Worm (Caenorhabditis elegans): ENCODE data around the gene sri-34.
A peak's percentile ranks its signal among the peaks of the same experiment; 100 is the strongest.

sri-34 gene

DNA sequence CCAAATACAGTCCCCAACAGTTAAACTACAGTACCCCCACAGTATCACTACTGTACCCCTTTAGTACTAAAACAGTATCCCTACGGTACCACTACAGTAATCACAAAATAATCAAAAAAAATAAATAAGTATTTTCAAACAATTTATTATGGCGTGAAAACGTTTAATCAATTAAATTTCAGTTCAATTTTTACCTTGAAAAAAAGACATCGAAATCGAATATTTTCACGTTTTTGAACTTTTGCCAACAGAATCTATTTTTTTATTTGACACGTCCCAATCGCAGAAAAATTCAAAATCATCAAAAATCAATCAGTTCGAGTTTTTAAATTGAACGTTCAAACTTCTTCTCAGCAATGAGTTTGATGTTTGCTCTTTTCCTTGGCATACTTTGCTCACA is 45.0 kb downstream of the sri-34 start, which contains the start of gene clec-123 (continued):
- TF ChIP-seq ceh-8 (GFP tag; optimal IDR thresholded peaks at IDR 0.05) (no peak), tbx-2 (tag; optimal IDR thresholded peaks at IDR 0.05) (no peak)

DNA sequence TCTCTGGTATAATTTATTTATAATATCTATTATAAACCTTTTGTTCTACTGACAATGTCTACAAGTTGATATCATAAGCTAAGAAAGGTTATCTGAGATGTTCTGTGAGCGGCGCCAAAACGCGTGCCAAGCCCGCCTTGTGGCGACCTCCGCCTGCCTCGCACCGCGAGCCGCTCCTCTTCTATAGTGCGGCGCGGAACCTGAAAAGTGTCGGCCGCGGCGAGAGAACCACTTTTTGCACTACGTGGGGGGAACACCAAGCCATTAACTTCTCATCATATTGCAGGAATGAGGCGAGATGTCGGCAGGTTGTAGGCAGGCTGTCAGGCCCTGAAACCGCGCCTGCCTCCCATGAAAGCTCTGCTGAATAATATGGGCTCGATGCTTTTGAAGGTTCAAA is 45.6 kb downstream of the sri-34 start:
- TF ChIP-seq snpc-4 (tag; optimal IDR thresholded peaks at IDR 0.05) (peak; percentile 45), dpl-1 (GFP tag; optimal IDR thresholded peaks at IDR 0.05) (no peak), nhr-90 (tag; optimal IDR thresholded peaks at IDR 0.05; ENCODE audit: poor library complexity) (no peak), hlh-4 (tag; optimal IDR thresholded peaks at IDR 0.05) (no peak), alr-1 (tag; optimal IDR thresholded peaks at IDR 0.05; ENCODE audit: borderline replicate concordance) (no peak), dsc-1 (tag; optimal IDR thresholded peaks at IDR 0.05) (no peak)

DNA sequence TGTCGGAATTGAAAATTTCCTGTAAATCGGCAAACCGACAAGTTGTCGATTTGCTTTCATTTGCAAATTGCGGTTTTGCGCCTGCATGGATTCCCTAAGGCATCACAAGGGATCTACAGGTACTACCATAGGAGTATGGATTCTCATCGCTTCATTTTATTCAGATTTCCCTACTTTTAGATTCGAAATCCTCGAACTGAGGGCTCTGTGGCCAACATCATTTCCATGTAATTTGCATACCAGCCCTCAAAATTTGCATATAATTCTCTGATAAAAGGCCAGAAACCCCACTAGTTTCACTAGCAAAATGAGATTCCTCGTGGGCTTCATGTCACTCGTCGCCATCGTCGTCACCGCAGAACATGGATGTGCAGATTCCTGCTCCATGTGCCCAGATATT is 46.6 kb downstream of the sri-34 start, which contains the start of gene Y25C1A.2:
Gene Y25C1A.2 (plus strand): TSS at position 301 of the 400 bp plus-strand sequence.
- TF ChIP-seq jun-1 (tag; optimal IDR thresholded peaks at IDR 0.05) (no peak), C34B4.2 (tag; optimal IDR thresholded peaks at IDR 0.05) (no peak), nhr-84 (tag; optimal IDR thresholded peaks at IDR 0.05) (no peak), pag-3 (tag; optimal IDR thresholded peaks at IDR 0.05; ENCODE audit: borderline replicate concordance, insufficient read depth) (no peak), nhr-90 (tag; optimal IDR thresholded peaks at IDR 0.05; ENCODE audit: poor library complexity) (no peak), pqm-1 (tag; optimal IDR thresholded peaks at IDR 0.05) (no peak), nhr-76 (tag; optimal IDR thresholded peaks at IDR 0.05) (no peak), nhr-77 (tag; optimal IDR thresholded peaks at IDR 0.05) (no peak), C16A3.4 (tag; optimal IDR thresholded peaks at IDR 0.05) (no peak), sup-37 (GFP tag; optimal IDR thresholded peaks at IDR 0.05) (no peak), Y116A8C.19 (tag; optimal IDR thresholded peaks at IDR 0.05; ENCODE audit: borderline replicate concordance) (no peak), grh-1 (GFP tag; IDR thresholded peaks at IDR 0.05) (no peak), ztf-4 (tag; optimal IDR thresholded peaks at IDR 0.05) (no peak), dsc-1 (tag; optimal IDR thresholded peaks at IDR 0.05) (no peak), nhr-71 (tag; optimal IDR thresholded peaks at IDR 0.05) (no peak), nhr-237 (tag; optimal IDR thresholded peaks at IDR 0.05) (no peak), C04F5.9 (tag; optimal IDR thresholded peaks at IDR 0.05) (no peak), swsn-7 (tag; optimal IDR thresholded peaks at IDR 0.05) (no peak), sptf-1 (tag; optimal IDR thresholded peaks at IDR 0.05) (no peak), mep-1 (tag; optimal IDR thresholded peaks at IDR 0.05) (no peak)

DNA sequence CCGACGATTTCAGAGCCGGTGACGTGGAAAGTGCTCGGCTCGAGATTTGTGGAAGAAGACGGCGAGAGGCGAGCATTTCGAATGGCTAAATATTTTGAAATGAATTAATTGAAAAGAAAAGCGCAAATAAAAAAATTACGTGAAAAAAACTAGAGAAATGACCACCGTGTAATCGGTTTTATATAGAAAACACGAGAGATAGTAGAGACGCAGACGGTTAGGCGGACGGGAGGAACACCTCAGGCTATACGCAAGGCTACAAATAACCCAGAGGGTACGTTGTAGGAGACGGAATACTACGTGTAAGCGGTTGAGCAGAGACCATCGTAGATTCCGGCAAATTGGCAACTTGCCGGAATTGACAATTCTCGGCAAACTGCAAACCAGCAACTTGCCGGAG is 47.7 kb downstream of the sri-34 start, which contains the start of gene Y25C1A.13:
Gene Y25C1A.13 (minus strand): TSS at position 101 of the 400 bp plus-strand sequence.
- peak; percentile 40 for TF ChIP-seq lin-14 (GFP tag; optimal IDR thresholded peaks at IDR 0.05)
- TF ChIP-seq C34B4.2 (tag; optimal IDR thresholded peaks at IDR 0.05): no peak

DNA sequence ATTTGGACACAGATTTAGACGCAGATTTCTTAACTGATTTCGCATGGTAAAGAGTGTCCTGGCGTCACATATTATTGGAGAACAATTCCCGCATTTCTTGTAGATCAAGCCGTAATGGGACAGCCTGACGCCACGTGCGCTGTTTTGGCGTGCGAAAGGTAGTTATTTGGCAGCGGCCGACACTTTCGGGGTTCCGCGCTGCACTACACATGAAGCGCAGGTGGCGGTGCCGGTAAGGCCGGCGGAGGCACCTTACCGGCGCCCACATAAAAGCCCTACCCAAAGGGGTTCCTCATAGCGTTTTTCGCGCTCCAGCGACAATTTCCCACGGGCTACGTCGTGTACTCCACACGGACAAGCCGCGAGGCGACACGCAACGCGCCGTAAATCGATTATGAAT is 48.8 kb downstream of the sri-34 start:
- no peak for TF ChIP-seq nhr-84 (tag; optimal IDR thresholded peaks at IDR 0.05)
- no peak for TF ChIP-seq ama-1 (optimal IDR thresholded peaks at IDR 0.05)
- TF ChIP-seq hpl-2 (GFP tag; optimal IDR thresholded peaks at IDR 0.05): no peak
- no peak for TF ChIP-seq fos-1 (tag; optimal IDR thresholded peaks at IDR 0.05)
- no peak for TF ChIP-seq rnt-1 (tag; optimal IDR thresholded peaks at IDR 0.05)
- TF ChIP-seq C04F5.9 (tag; optimal IDR thresholded peaks at IDR 0.05): no peak
- no peak for TF ChIP-seq mdl-1 (tag; optimal IDR thresholded peaks at IDR 0.05)
- no peak for TF ChIP-seq ceh-82 (tag; optimal IDR thresholded peaks at IDR 0.05)
- TF ChIP-seq nhr-19 (GFP tag; conservative IDR thresholded peaks at IDR 0.05): no peak
- no peak for TF ChIP-seq blmp-1 (tag; optimal IDR thresholded peaks at IDR 0.05)
